Worm (Caenorhabditis elegans) whole organism, mixed stage, embryonic: Measurements from ENCODE around the gene citk-2.

ENCODE experiments used
- M03D4.4 ChIP-seq: sonication (generic microtip); optimal IDR thresholded peaks from 2 replicates; lab custom pipeline; 2017; ENCODE audit warnings: mild to moderate bottlenecking, missing genetic modification characterization, missing compliant biosample characterization
- bed-3 ChIP-seq: fragments of 200-800 bp; sonication (Bioruptor generic); optimal IDR thresholded peaks from 3 replicates; lab custom pipeline; 2018; ENCODE audit warnings: mild to moderate bottlenecking, missing genetic modification characterization, moderate library complexity, missing compliant biosample characterization
- blmp-1 ChIP-seq: fragments of 150-350 bp; optimal IDR thresholded peaks from 2 replicates; lab custom pipeline; 2014; ENCODE audit warnings: missing biosample characterization, missing genetic modification characterization
- ceh-39 ChIP-seq: fragments of 150-350 bp; optimal IDR thresholded peaks from 2 replicates; lab custom pipeline; 2014; ENCODE audit warnings: missing biosample characterization, missing genetic modification characterization
- ceh-43 ChIP-seq: fragments of 200-800 bp; sonication (Bioruptor generic); optimal IDR thresholded peaks from 2 replicates; lab custom pipeline; 2018; ENCODE audit warnings: mild to moderate bottlenecking, missing genetic modification characterization, moderate library complexity, missing compliant biosample characterization
- ces-1 ChIP-seq: fragments of 150-350 bp; optimal IDR thresholded peaks from 2 replicates; lab custom pipeline; 2014; ENCODE audit warnings: missing biosample characterization, missing genetic modification reagents, missing genetic modification characterization
- elt-1 ChIP-seq: sonication (generic microtip); optimal IDR thresholded peaks from 2 replicates; lab custom pipeline; 2017; ENCODE audit warnings: missing genetic modification characterization, mild to moderate bottlenecking, missing compliant biosample characterization, antibody characterized with exemption, moderate library complexity, borderline replicate concordance; ENCODE audit not compliant: insufficient read depth
- elt-3 ChIP-seq: fragments of 150-350 bp; optimal IDR thresholded peaks from 2 replicates; lab custom pipeline; 2014; ENCODE audit warnings: missing biosample characterization, missing genetic modification characterization
- ham-2 ChIP-seq: fragments of 200-800 bp; sonication (Bioruptor generic); optimal IDR thresholded peaks from 2 replicates; lab custom pipeline; 2018; ENCODE audit warnings: mild to moderate bottlenecking, missing genetic modification characterization, missing compliant biosample characterization
- lin-13 ChIP-seq: fragments of 150-350 bp; optimal IDR thresholded peaks from 2 replicates; lab custom pipeline; 2014; ENCODE audit warnings: missing biosample characterization, missing genetic modification characterization
- lin-32 ChIP-seq: fragments of 200-800 bp; sonication (Bioruptor generic); optimal IDR thresholded peaks from 2 replicates; lab custom pipeline; 2018; ENCODE audit warnings: mild to moderate bottlenecking, missing genetic modification characterization, missing compliant biosample characterization
- lsy-2 ChIP-seq: fragments of 150-350 bp; optimal IDR thresholded peaks from 2 replicates; lab custom pipeline; 2014; ENCODE audit warnings: missing biosample characterization, missing genetic modification characterization
- mls-2 ChIP-seq: sonication (generic microtip); optimal IDR thresholded peaks from 2 replicates; lab custom pipeline; 2016; ENCODE audit warnings: mild to moderate bottlenecking, missing genetic modification characterization, moderate library complexity, missing compliant biosample characterization
- nhr-12 ChIP-seq: fragments of 150-350 bp; optimal IDR thresholded peaks from 2 replicates; lab custom pipeline; 2014; ENCODE audit warnings: missing biosample characterization, missing genetic modification characterization
- nhr-2 ChIP-seq: fragments of 150-350 bp; optimal IDR thresholded peaks from 2 replicates; lab custom pipeline; 2014; ENCODE audit warnings: missing biosample characterization, missing genetic modification characterization
- nhr-237 ChIP-seq: fragments of 150-350 bp; optimal IDR thresholded peaks from 2 replicates; lab custom pipeline; 2014; ENCODE audit warnings: missing biosample characterization, missing genetic modification characterization
- nhr-28 ChIP-seq: fragments of 150-350 bp; optimal IDR thresholded peaks from 2 replicates; lab custom pipeline; 2014; ENCODE audit warnings: missing biosample characterization, missing genetic modification characterization
- nhr-76 ChIP-seq: sonication (generic microtip); optimal IDR thresholded peaks from 2 replicates; lab custom pipeline; 2017; ENCODE audit warnings: missing biosample characterization, missing genetic modification characterization
- snpc-4 ChIP-seq: fragments of 150-350 bp; optimal IDR thresholded peaks from 2 replicates; lab custom pipeline; 2014; ENCODE audit warnings: missing biosample characterization, missing genetic modification characterization
- sptf-1 ChIP-seq: sonication (generic microtip); optimal IDR thresholded peaks from 2 replicates; lab custom pipeline; 2017; ENCODE audit warnings: mild to moderate bottlenecking, missing genetic modification characterization, moderate library complexity, missing compliant biosample characterization
- unc-120 ChIP-seq: sonication (generic microtip); optimal IDR thresholded peaks from 2 replicates; lab custom pipeline; 2017; ENCODE audit warnings: missing genetic modification characterization, missing compliant biosample characterization; ENCODE audit not compliant: poor library complexity, severe bottlenecking
- unc-39 ChIP-seq: fragments of 150-350 bp; optimal IDR thresholded peaks from 2 replicates; lab custom pipeline; 2014; ENCODE audit warnings: missing biosample characterization, missing genetic modification characterization
- unc-62 ChIP-seq: fragments of 150-350 bp; optimal IDR thresholded peaks from 2 replicates; lab custom pipeline; 2014; ENCODE audit warnings: missing biosample characterization, missing genetic modification reagents, missing genetic modification characterization
- zip-8 ChIP-seq: fragments of 150-350 bp; optimal IDR thresholded peaks from 2 replicates; lab custom pipeline; 2014; ENCODE audit warnings: missing biosample characterization, missing genetic modification characterization
- ztf-11 ChIP-seq: fragments of 150-350 bp; optimal IDR thresholded peaks from 2 replicates; lab custom pipeline; 2014; ENCODE audit warnings: missing biosample characterization, missing genetic modification characterization

Gene citk-2

ce11 chrII:5039912-5040311 lies 40.6 kb downstream of the citk-2 start, which contains the start of gene golg-2:
TSS of gene golg-2 (minus strand) at chrII:5040091.
- TF ChIP-seq bed-3 (GFP tag; lab: Kevin White, UChicago), result no peak
- no peak for TF ChIP-seq M03D4.4 (tag; lab: Kevin White, UChicago)
- TF ChIP-seq zip-8, result no peak
- TF ChIP-seq blmp-1, result no peak
- TF ChIP-seq mls-2 (tag; lab: Kevin White, UChicago), result no peak
- no peak for TF ChIP-seq unc-62 (GFP tag; lab: Kevin White, UChicago)
- no peak for TF ChIP-seq nhr-12 (tag; lab: Kevin White, UChicago)
- no peak for TF ChIP-seq nhr-76 (tag; lab: Kevin White, UChicago)
- TF ChIP-seq elt-3 (tag; lab: Kevin White, UChicago), result no peak
- no peak for TF ChIP-seq lsy-2 (tag; lab: Kevin White, UChicago)
- peak; percentile 7 for TF ChIP-seq lin-13 (tag; lab: Kevin White, UChicago)
- TF ChIP-seq elt-1 (tag; lab: Kevin White, UChicago), result no peak
- no peak for TF ChIP-seq nhr-237 (tag; lab: Kevin White, UChicago)
- no peak for TF ChIP-seq snpc-4
- TF ChIP-seq ces-1 (GFP tag; lab: Kevin White, UChicago), result peak; percentile 11

- TF ChIP-seq lsy-2 (tag; lab: Kevin White, UChicago) (peak; percentile 29), sptf-1 (no peak)
These were observed 41.4 kb downstream of the citk-2 start, which contains the start of gene F33G12.7 for ce11 chrII:5040631-5041156. TSS of gene F33G12.7 (minus strand) at chrII:5040681.

- peak; percentile 35 for TF ChIP-seq sptf-1
- TF ChIP-seq ces-1 (GFP tag; lab: Kevin White, UChicago), result peak; percentile 63
- no peak for TF ChIP-seq lsy-2 (tag; lab: Kevin White, UChicago)
These were observed 43.1 kb downstream of the citk-2 start for ce11 chrII:5042381-5042930.

- no peak for TF ChIP-seq nhr-12 (tag; lab: Kevin White, UChicago)
- no peak for TF ChIP-seq nhr-28 (tag; lab: Kevin White, UChicago)
- TF ChIP-seq ces-1 (GFP tag; lab: Kevin White, UChicago), result peak; percentile 76
These were observed 47.2 kb downstream of the citk-2 start for ce11 chrII:5046209-5047200.

- TF ChIP-seq snpc-4 (no peak), lsy-2 (tag; lab: Kevin White, UChicago) (peak; percentile 22), ces-1 (GFP tag; lab: Kevin White, UChicago) (no peak), nhr-2 (tag; lab: Kevin White, UChicago) (peak; percentile 60), unc-62 (GFP tag; lab: Kevin White, UChicago) (peak; percentile 6), elt-3 (tag; lab: Kevin White, UChicago) (no peak), nhr-237 (tag; lab: Kevin White, UChicago) (no peak), ham-2 (peak; percentile 2), lin-32 (peak; percentile 33)
These were observed 48.0 kb downstream of the citk-2 start for ce11 chrII:5047279-5047678.

- no peak for TF ChIP-seq M03D4.4 (tag; lab: Kevin White, UChicago)
- TF ChIP-seq elt-1 (tag; lab: Kevin White, UChicago), result no peak
- TF ChIP-seq nhr-12 (tag; lab: Kevin White, UChicago), result no peak
These were observed 49.0 kb downstream of the citk-2 start for ce11 chrII:5048185-5048795.

ce11 chrII:5049249-5049648 lies 49.9 kb downstream of the citk-2 start:
- TF ChIP-seq ceh-39 (tag; lab: Kevin White, UChicago), result no peak
- no peak for TF ChIP-seq ceh-43 (GFP tag; lab: Kevin White, UChicago)
- TF ChIP-seq unc-62 (GFP tag; lab: Kevin White, UChicago), result no peak
- TF ChIP-seq unc-39, result no peak
- no peak for TF ChIP-seq ztf-11
- TF ChIP-seq unc-120 (tag; lab: Kevin White, UChicago), result no peak
- TF ChIP-seq sptf-1, result no peak
- TF ChIP-seq ham-2, result no peak
- no peak for TF ChIP-seq lin-32
- no peak for TF ChIP-seq nhr-28 (tag; lab: Kevin White, UChicago)
- no peak for TF ChIP-seq M03D4.4 (tag; lab: Kevin White, UChicago)
